Fruit fly (Drosophila melanogaster) whole organism, embryonic: ENCODE results near the gene unc-119.

Experiments
- ATbp ChIP-seq: fragments of 200-800 bp; sonication (Bioruptor generic); optimal IDR thresholded peaks from 2 replicates; lab custom pipeline; 2017; ENCODE audit warnings: missing biosample characterization, mild to moderate bottlenecking, missing genetic modification characterization, missing genetic modification reagents
- Ada2b ChIP-seq: fragments of 200-800 bp; sonication (Bioruptor generic); IDR thresholded peaks from 2 replicates; pipeline ENCODE4 v1.3.6; 2022; ENCODE audit warnings: missing biosample characterization, missing genetic modification characterization
- Antp ChIP-seq: fragments of 200-800 bp; sonication (Bioruptor generic); optimal IDR thresholded peaks from 3 replicates; lab custom pipeline; 2016; ENCODE audit warnings: missing biosample characterization, missing genetic modification characterization
- CG1024 ChIP-seq: fragments of 200-800 bp; sonication (Bioruptor generic); IDR thresholded peaks from 2 replicates; pipeline ENCODE4 v1.3.6; 2022; ENCODE audit warnings: missing biosample characterization, missing genetic modification characterization
- CG10979 ChIP-seq: fragments of 200-800 bp; sonication (Bioruptor generic); optimal IDR thresholded peaks from 2 replicates; lab custom pipeline; 2018; ENCODE audit warnings: missing biosample characterization, mild to moderate bottlenecking, missing genetic modification characterization, moderate library complexity
- CG13296 ChIP-seq: fragments of 200-800 bp; sonication (Bioruptor generic); optimal IDR thresholded peaks from 3 replicates; lab custom pipeline; 2018; ENCODE audit warnings: missing biosample characterization, mild to moderate bottlenecking, missing genetic modification characterization
- CG14441 ChIP-seq: fragments of 200-800 bp; sonication (Bioruptor generic); IDR thresholded peaks from 2 replicates; pipeline ENCODE4 v1.3.6; 2022; ENCODE audit warnings: missing biosample characterization, missing genetic modification characterization
- CG14860 ChIP-seq: fragments of 200-800 bp; sonication (Bioruptor generic); IDR thresholded peaks from 3 replicates; pipeline ENCODE4 v1.3.6; 2022; ENCODE audit warnings: missing biosample characterization, missing genetic modification characterization; ENCODE audit not compliant: partially characterized antibody
- CG14965 ChIP-seq: fragments of 200-800 bp; sonication (Bioruptor generic); optimal IDR thresholded peaks from 2 replicates; lab custom pipeline; 2016; ENCODE audit warnings: missing biosample characterization, missing genetic modification characterization, borderline replicate concordance
- CG2875 ChIP-seq: fragments of 200-800 bp; sonication (Bioruptor generic); optimal IDR thresholded peaks from 2 replicates; lab custom pipeline; 2017; ENCODE audit warnings: missing biosample characterization, mild to moderate bottlenecking, missing genetic modification characterization, missing genetic modification reagents
- CG30431 ChIP-seq: fragments of 200-800 bp; sonication (Bioruptor generic); optimal IDR thresholded peaks from 2 replicates; lab custom pipeline; 2017; ENCODE audit warnings: missing biosample characterization, missing genetic modification characterization
- CG32772 ChIP-seq: fragments of 200-800 bp; sonication (Bioruptor generic); IDR thresholded peaks from 2 replicates; pipeline ENCODE4 v1.3.6; 2022; ENCODE audit warnings: missing biosample characterization, missing genetic modification characterization
- CG4424 ChIP-seq: fragments of 200-800 bp; sonication (Bioruptor generic); optimal IDR thresholded peaks from 3 replicates; lab custom pipeline; 2016; ENCODE audit warnings: missing biosample characterization, missing genetic modification characterization
- CG4854 ChIP-seq: fragments of 200-800 bp; sonication (Bioruptor generic); optimal IDR thresholded peaks from 2 replicates; lab custom pipeline; 2016; ENCODE audit warnings: missing biosample characterization, missing genetic modification characterization, inconsistent platforms
- CG6254 ChIP-seq: fragments of 200-800 bp; sonication (Bioruptor generic); optimal IDR thresholded peaks from 3 replicates; lab custom pipeline; 2017; ENCODE audit warnings: mild to moderate bottlenecking, missing biosample characterization, missing genetic modification reagents, missing genetic modification characterization
- CG8281 ChIP-seq: fragments of 200-800 bp; sonication (Bioruptor generic); optimal IDR thresholded peaks from 2 replicates; lab custom pipeline; 2018; ENCODE audit warnings: missing biosample characterization, mild to moderate bottlenecking, missing genetic modification characterization, moderate library complexity
- Gug ChIP-seq: fragments of 200-800 bp; sonication (Bioruptor generic); IDR thresholded peaks from 4 replicates; pipeline ENCODE4 v1.3.6; 2022; ENCODE audit warnings: missing biosample characterization, missing genetic modification characterization
- HLH4C ChIP-seq: fragments of 200-800 bp; sonication (Bioruptor generic); IDR thresholded peaks from 3 replicates; pipeline ENCODE4 v1.3.6; 2022; ENCODE audit warnings: missing biosample characterization, missing genetic modification characterization; ENCODE audit not compliant: partially characterized antibody
- Hand ChIP-seq: fragments of 200-800 bp; sonication (Bioruptor generic); optimal IDR thresholded peaks from 2 replicates; lab custom pipeline; 2017; ENCODE audit warnings: mild to moderate bottlenecking, missing biosample characterization, missing genetic modification reagents, missing genetic modification characterization
- Hmr ChIP-seq: fragments of 200-800 bp; sonication (Bioruptor generic); optimal IDR thresholded peaks from 3 replicates; lab custom pipeline; 2017; ENCODE audit warnings: mild to moderate bottlenecking, missing biosample characterization, missing genetic modification reagents, missing genetic modification characterization
- Myb ChIP-seq: fragments of 200-800 bp; sonication (Bioruptor generic); optimal IDR thresholded peaks from 2 replicates; lab custom pipeline; 2016; ENCODE audit warnings: missing biosample characterization, missing genetic modification characterization
- Neu2 ChIP-seq: fragments of 200-800 bp; sonication (Bioruptor generic); optimal IDR thresholded peaks from 3 replicates; lab custom pipeline; 2016; ENCODE audit warnings: missing biosample characterization, missing genetic modification characterization, borderline replicate concordance
- Pdp1 ChIP-seq, 2 experiments: fragments of 200-800 bp; sonication (Bioruptor generic); optimal IDR thresholded peaks; 3 replicates each; lab custom pipeline; 2016; ENCODE audit warnings: missing biosample characterization in 2 of 2, missing genetic modification characterization in 2 of 2, mild to moderate bottlenecking in 1 of 2, moderate library complexity in 1 of 2
- Rx ChIP-seq: fragments of 200-800 bp; sonication (Bioruptor generic); IDR thresholded peaks from 2 replicates; pipeline ENCODE4 v1.3.6; 2022; ENCODE audit warnings: missing biosample characterization, missing genetic modification characterization
- Vsx1 ChIP-seq: fragments of 200-800 bp; sonication (Bioruptor generic); optimal IDR thresholded peaks from 2 replicates; lab custom pipeline; 2017; ENCODE audit warnings: missing biosample characterization, mild to moderate bottlenecking, missing genetic modification characterization, missing genetic modification reagents
- ab ChIP-seq: fragments of 200-800 bp; sonication (Bioruptor generic); optimal IDR thresholded peaks from 2 replicates; lab custom pipeline; 2016; ENCODE audit warnings: missing biosample characterization, missing genetic modification characterization
- crp ChIP-seq, 2 experiments: fragments of 200-800 bp; sonication (Bioruptor generic); optimal IDR thresholded peaks; 2 replicates in 1 of 2; 3 replicates in 1 of 2; lab custom pipeline; 2017; ENCODE audit warnings: missing biosample characterization in 2 of 2, missing genetic modification characterization in 2 of 2, mild to moderate bottlenecking in 1 of 2, moderate library complexity in 1 of 2
- disco-r ChIP-seq: fragments of 200-800 bp; sonication (Bioruptor generic); optimal IDR thresholded peaks from 2 replicates; lab custom pipeline; 2016; ENCODE audit warnings: missing biosample characterization, missing genetic modification characterization
- dm ChIP-seq: fragments of 200-800 bp; sonication (Bioruptor generic); optimal IDR thresholded peaks from 3 replicates; lab custom pipeline; 2016; ENCODE audit warnings: missing biosample characterization, missing genetic modification characterization
- ems ChIP-seq: fragments of 200-800 bp; sonication (Bioruptor generic); optimal IDR thresholded peaks from 3 replicates; lab custom pipeline; 2016; ENCODE audit warnings: missing biosample characterization, missing genetic modification characterization
- ham ChIP-seq: fragments of 200-800 bp; sonication (Bioruptor generic); IDR thresholded peaks from 2 replicates; pipeline ENCODE4 v1.3.6; 2022; ENCODE audit warnings: missing biosample characterization, missing genetic modification characterization
- hbn ChIP-seq: fragments of 200-800 bp; sonication (Bioruptor generic); IDR thresholded peaks from 2 replicates; pipeline ENCODE4 v1.3.6; 2022; ENCODE audit warnings: missing biosample characterization, missing genetic modification characterization; ENCODE audit not compliant: partially characterized antibody
- inv ChIP-seq: fragments of 200-800 bp; sonication (Bioruptor generic); IDR thresholded peaks from 2 replicates; pipeline ENCODE4 v1.3.6; 2022; ENCODE audit warnings: missing biosample characterization, missing genetic modification characterization; ENCODE audit not compliant: partially characterized antibody
- kah ChIP-seq: fragments of 200-800 bp; sonication (Bioruptor generic); optimal IDR thresholded peaks from 2 replicates; lab custom pipeline; 2018; ENCODE audit warnings: missing biosample characterization, mild to moderate bottlenecking, missing genetic modification characterization
- lab ChIP-seq: fragments of 200-800 bp; sonication (Bioruptor generic); optimal IDR thresholded peaks from 3 replicates; lab custom pipeline; 2017; ENCODE audit warnings: missing biosample characterization, missing genetic modification characterization, mild to moderate bottlenecking, moderate library complexity, missing genetic modification reagents
- maf-S ChIP-seq: fragments of 200-800 bp; sonication (Bioruptor generic); optimal IDR thresholded peaks from 2 replicates; lab custom pipeline; 2016; ENCODE audit warnings: missing biosample characterization, missing genetic modification characterization
- mirr ChIP-seq: fragments of 200-800 bp; sonication (Bioruptor generic); optimal IDR thresholded peaks from 3 replicates; lab custom pipeline; 2018; ENCODE audit warnings: missing biosample characterization, mild to moderate bottlenecking, missing genetic modification characterization
- nmo ChIP-seq: fragments of 200-800 bp; sonication (Bioruptor generic); optimal IDR thresholded peaks from 2 replicates; lab custom pipeline; 2018; ENCODE audit warnings: missing biosample characterization, mild to moderate bottlenecking, missing genetic modification characterization, moderate library complexity
- oc ChIP-seq: fragments of 200-800 bp; sonication (Bioruptor generic); optimal IDR thresholded peaks from 2 replicates; lab custom pipeline; 2018; ENCODE audit warnings: missing biosample characterization, mild to moderate bottlenecking, missing genetic modification characterization, moderate library complexity
- p53 ChIP-seq: fragments of 200-800 bp; sonication (Bioruptor generic); optimal IDR thresholded peaks from 2 replicates; lab custom pipeline; 2016; ENCODE audit warnings: missing biosample characterization, missing genetic modification characterization
- pfk ChIP-seq: fragments of 200-800 bp; sonication (Bioruptor generic); optimal IDR thresholded peaks from 2 replicates; lab custom pipeline; 2018; ENCODE audit warnings: missing biosample characterization, mild to moderate bottlenecking, missing genetic modification characterization, moderate library complexity
- pho ChIP-seq: fragments of 200-800 bp; sonication (Bioruptor generic); optimal IDR thresholded peaks from 2 replicates; lab custom pipeline; 2016; ENCODE audit warnings: missing biosample characterization, missing genetic modification characterization
- pros ChIP-seq: fragments of 200-800 bp; sonication (Bioruptor generic); optimal IDR thresholded peaks from 3 replicates; lab custom pipeline; 2019; ENCODE audit warnings: missing biosample characterization, mild to moderate bottlenecking, missing genetic modification characterization, moderate library complexity
- pum ChIP-seq: fragments of 200-800 bp; sonication (Bioruptor generic); optimal IDR thresholded peaks from 2 replicates; lab custom pipeline; 2016; ENCODE audit warnings: missing biosample characterization, missing genetic modification characterization
- pzg ChIP-seq: fragments of 200-800 bp; sonication (Bioruptor generic); optimal IDR thresholded peaks from 3 replicates; lab custom pipeline; 2018; ENCODE audit warnings: missing biosample characterization, mild to moderate bottlenecking, missing genetic modification characterization, moderate library complexity
- tap ChIP-seq: fragments of 200-800 bp; optimal IDR thresholded peaks from 3 replicates; lab custom pipeline; 2019; ENCODE audit warnings: missing biosample characterization, mild to moderate bottlenecking, missing genetic modification characterization, moderate library complexity
- ttk ChIP-seq: fragments of 200-800 bp; sonication (Bioruptor generic); IDR thresholded peaks from 2 replicates; pipeline ENCODE4 v2.1.2; 2022; ENCODE audit warnings: missing biosample characterization, missing genetic modification characterization
- vfl ChIP-seq: fragments of 200-800 bp; sonication (Bioruptor generic); optimal IDR thresholded peaks from 2 replicates; lab custom pipeline; 2016; ENCODE audit warnings: missing biosample characterization, missing genetic modification characterization

unc-119 gene

dm6 chrX:7241985-7242627 is 49.0 kb downstream of the unc-119 start (continued):
- peak; percentile 85 for TF ChIP-seq ATbp
- peak; percentile 84 for TF ChIP-seq CG10979 (tag; lab: Kevin White, UChicago)
- TF ChIP-seq pros (GFP tag; lab: Kevin White, UChicago) = peak; percentile 5
- peak; percentile 85 for TF ChIP-seq Hmr (GFP tag; lab: Kevin White, UChicago)
- peak; percentile 74 for TF ChIP-seq nmo (GFP tag; lab: Kevin White, UChicago)
- TF ChIP-seq CG1024 (GFP tag; lab: Robert Waterston, UW) = peak; percentile 79
- TF ChIP-seq kah (GFP tag; lab: Kevin White, UChicago) = peak; percentile 61
- TF ChIP-seq Myb = peak; percentile 55
- TF ChIP-seq disco-r (GFP tag; lab: Kevin White, UChicago) = peak; percentile 65
- TF ChIP-seq CG14860 (GFP tag; lab: Robert Waterston, UW) = no peak
- peak; percentile 85 for TF ChIP-seq CG2875 (GFP tag; lab: Kevin White, UChicago)
- peak; percentile 52 for TF ChIP-seq CG8281 (tag; lab: Kevin White, UChicago)
- TF ChIP-seq Vsx1 (GFP tag; lab: Kevin White, UChicago) = peak; percentile 79
- TF ChIP-seq tap (tag; lab: Kevin White, UChicago) = no peak
- peak; percentile 70 for TF ChIP-seq CG14441 (GFP tag; lab: Robert Waterston, UW)
- peak; percentile 60; the same call in 1 of the 2 replicates for TF ChIP-seq Ada2b
- TF ChIP-seq Hand (GFP tag; lab: Kevin White, UChicago) = no peak
- TF ChIP-seq CG4424 (GFP tag; lab: Kevin White, UChicago) = peak; percentile 83
- TF ChIP-seq dm (GFP tag; lab: Kevin White, UChicago) = peak; percentile 75
- peak; percentile 65 for TF ChIP-seq CG14965 (GFP tag; lab: Kevin White, UChicago)
- peak; percentile 66 for TF ChIP-seq Antp (GFP tag; lab: Kevin White, UChicago)
- TF ChIP-seq oc = peak; percentile 9
- peak; percentile 83; the same call in 1 of the 2 replicates for TF ChIP-seq Rx (GFP tag; lab: Robert Waterston, UW)
- TF ChIP-seq Neu2 (GFP tag; lab: Kevin White, UChicago) = no peak
- TF ChIP-seq CG13296 (GFP tag; lab: Kevin White, UChicago) = peak; percentile 71
- peak; percentile 78 for TF ChIP-seq mirr (GFP tag; lab: Kevin White, UChicago)
- no peak for TF ChIP-seq ab (GFP tag; lab: Kevin White, UChicago)
- TF ChIP-seq inv (GFP tag; lab: Robert Waterston, UW) = no peak
- TF ChIP-seq CG6254 = peak; percentile 75
- TF ChIP-seq pzg (GFP tag; lab: Kevin White, UChicago) = no peak
- peak; percentile 75 for TF ChIP-seq maf-S
- TF ChIP-seq ems (GFP tag; lab: Kevin White, UChicago) = peak; percentile 46
- peak; percentile 41; the same call in 1 of the 4 replicates for TF ChIP-seq Gug (GFP tag; lab: Robert Waterston, UW)
- TF ChIP-seq hbn (GFP tag; lab: Robert Waterston, UW) = no peak
- TF ChIP-seq vfl (GFP tag; lab: Kevin White, UChicago) = no peak
- peak; percentile 85 for TF ChIP-seq lab (GFP tag; lab: Kevin White, UChicago)
- TF ChIP-seq CG4854 = peak; percentile 53
- peak; percentile 78 for TF ChIP-seq ttk (GFP tag; lab: Robert Waterston, UW)
- TF ChIP-seq HLH4C (GFP tag; lab: Robert Waterston, UW) = no peak
- peak; percentile 52; the same call in 1 of the 2 replicates for TF ChIP-seq ham
- peak; percentile 68 for TF ChIP-seq pum (GFP tag; lab: Kevin White, UChicago)
- peak; percentile 57 to 72 for TF ChIP-seq Pdp1 (GFP tag; optimal IDR thresholded peaks at IDR 0.05; lab: Kevin White, UChicago)
- peak in 1 of 2 experiments; percentile 42 for TF ChIP-seq crp (GFP tag; optimal IDR thresholded peaks at IDR 0.05; lab: Kevin White, UChicago)
- TF ChIP-seq CG30431 (GFP tag; lab: Kevin White, UChicago) = peak; percentile 85
- TF ChIP-seq CG32772 = peak; percentile 56; the same call in 1 of the 2 replicates
- TF ChIP-seq pho (GFP tag; lab: Kevin White, UChicago) = peak; percentile 31
- peak; percentile 69 for TF ChIP-seq pfk (GFP tag; lab: Kevin White, UChicago)
- TF ChIP-seq p53 (GFP tag; lab: Kevin White, UChicago) = peak; percentile 72
